Comparison of ENCODE assay signal across 2 fruit fly cellular contexts in genomic region chr3L:3755713-3756112, dm6.
TF ChIP-seq lines count a peak whose summit lies in the region.

No protein-coding gene starts in this region.

- TF ChIP-seq CTCF in whole organism, embryonic (GFP tag; optimal IDR thresholded peaks at IDR 0.05; lab: Kevin White, UChicago) = no peak

TF ChIP-seq in whole organism, embryonic, 481 proteins besides CTCF, POLR2A, EP300 and RAD21 (continues in another document):
- no peak for TF ChIP-seq CG7963 (GFP tag; IDR thresholded peaks at IDR 0.05; lab: Robert Waterston, UW; ENCODE audit: partially characterized antibody)
- TF ChIP-seq scrt (GFP tag; optimal IDR thresholded peaks at IDR 0.05; lab: Kevin White, UChicago) = peak; percentile 4
- peak; percentile 14 for TF ChIP-seq Meics (GFP tag; optimal IDR thresholded peaks at IDR 0.05; lab: Kevin White, UChicago)
- peak; percentile 34 for TF ChIP-seq CG2875 (GFP tag; optimal IDR thresholded peaks at IDR 0.05; lab: Kevin White, UChicago)
- no peak for TF ChIP-seq grn (GFP tag; optimal IDR thresholded peaks at IDR 0.05; lab: Kevin White, UChicago)
- TF ChIP-seq lab (GFP tag; optimal IDR thresholded peaks at IDR 0.05; lab: Kevin White, UChicago) = peak; percentile 66
- peak; percentile 11 for TF ChIP-seq gem (tag; optimal IDR thresholded peaks at IDR 0.05; lab: Kevin White, UChicago)
- no peak for TF ChIP-seq CG4854 (GFP tag; optimal IDR thresholded peaks at IDR 0.05; lab: Kevin White, UChicago)
- TF ChIP-seq CG12071 (GFP tag; optimal IDR thresholded peaks at IDR 0.05; lab: Kevin White, UChicago) = peak; percentile 33
- TF ChIP-seq CG2120 (GFP tag; optimal IDR thresholded peaks at IDR 0.05; lab: Kevin White, UChicago) = peak; percentile 6
- TF ChIP-seq Xrp1 (GFP tag; IDR thresholded peaks at IDR 0.05; lab: Robert Waterston, UW) = 0 out of 2 replicates have a peak, but pooled peaks have one; percentile 21
- no peak for TF ChIP-seq CG6689 (GFP tag; IDR thresholded peaks at IDR 0.05; lab: Robert Waterston, UW)
- no peak for TF ChIP-seq Bgb (GFP tag; IDR thresholded peaks at IDR 0.05; lab: Robert Waterston, UW; ENCODE audit: partially characterized antibody)
- peak; percentile 38 for TF ChIP-seq Blimp-1 (GFP tag; optimal IDR thresholded peaks at IDR 0.05; lab: Kevin White, UChicago)
- no peak for TF ChIP-seq pb (GFP tag; optimal IDR thresholded peaks at IDR 0.05; lab: Kevin White, UChicago)
- TF ChIP-seq CG10209 (GFP tag; optimal IDR thresholded peaks at IDR 0.05; lab: Kevin White, UChicago) = peak; percentile 15
- TF ChIP-seq vvl (GFP tag; IDR thresholded peaks at IDR 0.05; lab: Robert Waterston, UW) = no peak
- TF ChIP-seq Adf1 (GFP tag; IDR thresholded peaks at IDR 0.05; lab: Robert Waterston, UW) = no peak
- peak; percentile 5 for TF ChIP-seq nau (GFP tag; optimal IDR thresholded peaks at IDR 0.05; lab: Kevin White, UChicago)
- no peak for TF ChIP-seq en (GFP tag; optimal IDR thresholded peaks at IDR 0.05; lab: Kevin White, UChicago)
- peak; percentile 73 for TF ChIP-seq Asciz (GFP tag; optimal IDR thresholded peaks at IDR 0.05; lab: Kevin White, UChicago)
- TF ChIP-seq HLHmδ (GFP tag; optimal IDR thresholded peaks at IDR 0.05; lab: Kevin White, UChicago) = no peak
- no peak for TF ChIP-seq HLH4C (GFP tag; IDR thresholded peaks at IDR 0.05; lab: Robert Waterston, UW; ENCODE audit: partially characterized antibody)
- TF ChIP-seq CG3281 (GFP tag; optimal IDR thresholded peaks at IDR 0.05; lab: Kevin White, UChicago) = peak; percentile 30
- peak; percentile 8 for TF ChIP-seq CG5180 (GFP tag; optimal IDR thresholded peaks at IDR 0.05; lab: Kevin White, UChicago)
- TF ChIP-seq CG12769 (tag; optimal IDR thresholded peaks at IDR 0.05; lab: Kevin White, UChicago) = peak; percentile 37
- TF ChIP-seq twi (tag; optimal IDR thresholded peaks at IDR 0.05; lab: Kevin White, UChicago) = no peak
- TF ChIP-seq CG17385 (GFP tag; optimal IDR thresholded peaks at IDR 0.05; lab: Kevin White, UChicago) = peak; percentile 60
- peak; percentile 33 for TF ChIP-seq abd-A (tag; optimal IDR thresholded peaks at IDR 0.05; lab: Kevin White, UChicago)
- peak; percentile 17 for TF ChIP-seq Vsx1 (GFP tag; optimal IDR thresholded peaks at IDR 0.05; lab: Kevin White, UChicago)
- no peak for TF ChIP-seq chn (GFP tag; optimal IDR thresholded peaks at IDR 0.05; lab: Kevin White, UChicago)
- TF ChIP-seq sob (GFP tag; IDR thresholded peaks at IDR 0.05; lab: Robert Waterston, UW) = 0 out of 2 replicates have a peak, but pooled peaks have one; percentile 20
- no peak for TF ChIP-seq CG17328 (GFP tag; IDR thresholded peaks at IDR 0.05; lab: Robert Waterston, UW)
- TF ChIP-seq CG14667 (GFP tag; IDR thresholded peaks at IDR 0.05; lab: Robert Waterston, UW) = no peak
- TF ChIP-seq CG6765 (GFP tag; optimal IDR thresholded peaks at IDR 0.05; lab: Kevin White, UChicago) = peak; percentile 29
- no peak for TF ChIP-seq CG18011 (GFP tag; optimal IDR thresholded peaks at IDR 0.05; lab: Kevin White, UChicago)
- peak; percentile 14 for TF ChIP-seq CG3163 (GFP tag; optimal IDR thresholded peaks at IDR 0.05; lab: Kevin White, UChicago)
- TF ChIP-seq stc (GFP tag; IDR thresholded peaks at IDR 0.05; lab: Robert Waterston, UW) = no peak
- TF ChIP-seq CG9797 (GFP tag; optimal IDR thresholded peaks at IDR 0.05; lab: Kevin White, UChicago) = no peak
- TF ChIP-seq sens (GFP tag; lab: Kevin White, UChicago) = peak; percentile 74
- peak; percentile 13 for TF ChIP-seq dmrt99B (tag; optimal IDR thresholded peaks at IDR 0.05; lab: Kevin White, UChicago)
- peak; percentile 7 for TF ChIP-seq tio (GFP tag; optimal IDR thresholded peaks at IDR 0.05; lab: Kevin White, UChicago)
- TF ChIP-seq caup (GFP tag; optimal IDR thresholded peaks at IDR 0.05; lab: Kevin White, UChicago; ENCODE audit: severe bottlenecking) = peak; percentile 52
- peak; percentile 30 for TF ChIP-seq CG31365 (tag; optimal IDR thresholded peaks at IDR 0.05; lab: Kevin White, UChicago)
- peak; percentile 38 for TF ChIP-seq CG17359 (tag; optimal IDR thresholded peaks at IDR 0.05; lab: Kevin White, UChicago)
- TF ChIP-seq Med (GFP tag; lab: Kevin White, UChicago) = peak; percentile 65

TF ChIP-seq in whole organism, prepupa, 60 proteins besides CTCF, POLR2A, EP300 and RAD21:
- peak; percentile 77 for TF ChIP-seq fkh (GFP tag; optimal IDR thresholded peaks at IDR 0.05; lab: Kevin White, UChicago)
- no peak for TF ChIP-seq net (GFP tag; optimal IDR thresholded peaks at IDR 0.05; lab: Kevin White, UChicago)

Comparison
In these comparisons a context has a peak if more than half of its experiments do, and no peak if none do; other contexts are left out.
1. Of the 7 proteins assayed by ChIP-seq in both whole organism, embryonic and whole organism, prepupa: peak only in whole organism, embryonic: Blimp-1; only in whole organism, prepupa: none; in both: none; in neither: 6.